Fruit fly (Drosophila melanogaster) whole organism, embryonic: Measurements from ENCODE around the gene Tao.

Experiments used
- B-H2 ChIP-seq: fragments of 200-800 bp; sonication (Bioruptor generic); optimal IDR thresholded peaks from 2 replicates; lab custom pipeline; 2018; ENCODE audit warnings: missing biosample characterization, mild to moderate bottlenecking, missing genetic modification characterization
- CG10147 ChIP-seq: fragments of 200-800 bp; sonication (Bioruptor generic); optimal IDR thresholded peaks from 2 replicates; lab custom pipeline; 2019; ENCODE audit warnings: missing biosample characterization, mild to moderate bottlenecking, missing genetic modification characterization, moderate library complexity
- CG10366 ChIP-seq: fragments of 200-800 bp; sonication (Bioruptor generic); IDR thresholded peaks from 2 replicates; pipeline ENCODE4 v1.3.6; 2022; ENCODE audit warnings: missing biosample characterization, missing genetic modification characterization
- CG11723 ChIP-seq: fragments of 200-800 bp; sonication (Bioruptor generic); optimal IDR thresholded peaks from 2 replicates; lab custom pipeline; 2017; ENCODE audit warnings: missing biosample characterization, mild to moderate bottlenecking, missing genetic modification characterization
- CG1233 ChIP-seq: fragments of 200-800 bp; sonication (Bioruptor generic); optimal IDR thresholded peaks from 4 replicates; lab custom pipeline; 2018; ENCODE audit warnings: missing biosample characterization, mild to moderate bottlenecking, missing genetic modification characterization
- CG13775 ChIP-seq: fragments of 200-800 bp; sonication (Bioruptor generic); optimal IDR thresholded peaks from 3 replicates; lab custom pipeline; 2017; ENCODE audit warnings: missing biosample characterization, mild to moderate bottlenecking, missing genetic modification characterization
- CG15479 ChIP-seq: fragments of 200-800 bp; sonication (Bioruptor generic); optimal IDR thresholded peaks from 3 replicates; lab custom pipeline; 2019; ENCODE audit warnings: missing biosample characterization, mild to moderate bottlenecking, missing genetic modification characterization, moderate library complexity
- CG2116 ChIP-seq: fragments of 200-800 bp; sonication (Bioruptor generic); optimal IDR thresholded peaks from 3 replicates; lab custom pipeline; 2018; ENCODE audit warnings: missing biosample characterization, mild to moderate bottlenecking, missing genetic modification characterization
- CG2202 ChIP-seq: fragments of 200-800 bp; sonication (Bioruptor generic); optimal IDR thresholded peaks from 2 replicates; lab custom pipeline; 2018; ENCODE audit warnings: missing biosample characterization, mild to moderate bottlenecking, missing genetic modification characterization
- CG31388 ChIP-seq: fragments of 200-800 bp; sonication (Bioruptor generic); optimal IDR thresholded peaks from 2 replicates; lab custom pipeline; 2016; ENCODE audit warnings: missing biosample characterization, missing genetic modification characterization
- CG3838 ChIP-seq: fragments of 200-800 bp; sonication (Bioruptor generic); optimal IDR thresholded peaks from 3 replicates; lab custom pipeline; 2016; ENCODE audit warnings: missing biosample characterization, missing genetic modification characterization
- CG42726 ChIP-seq: fragments of 200-800 bp; sonication (Bioruptor generic); IDR thresholded peaks from 2 replicates; pipeline ENCODE4 v1.3.6; 2022; ENCODE audit warnings: missing biosample characterization, missing genetic modification characterization; ENCODE audit not compliant: partially characterized antibody
- CG4360 ChIP-seq: fragments of 200-800 bp; sonication (Bioruptor generic); IDR thresholded peaks from 2 replicates; pipeline ENCODE4 v1.3.6; 2022; ENCODE audit warnings: missing biosample characterization, missing genetic modification characterization
- CG6254 ChIP-seq: fragments of 200-800 bp; sonication (Bioruptor generic); optimal IDR thresholded peaks from 3 replicates; lab custom pipeline; 2017; ENCODE audit warnings: mild to moderate bottlenecking, missing biosample characterization, missing genetic modification reagents, missing genetic modification characterization
- CG6791 ChIP-seq: fragments of 200-800 bp; sonication (Bioruptor generic); IDR thresholded peaks from 3 replicates; pipeline ENCODE4 v1.3.6; 2022; ENCODE audit warnings: missing biosample characterization, missing genetic modification characterization; ENCODE audit not compliant: partially characterized antibody
- CG7271 ChIP-seq: fragments of 200-800 bp; sonication (Bioruptor generic); optimal IDR thresholded peaks from 2 replicates; lab custom pipeline; 2018; ENCODE audit warnings: missing biosample characterization, mild to moderate bottlenecking, missing genetic modification characterization, moderate library complexity
- CG7839 ChIP-seq: fragments of 200-800 bp; sonication (Bioruptor generic); optimal IDR thresholded peaks from 3 replicates; lab custom pipeline; 2018; ENCODE audit warnings: missing biosample characterization, mild to moderate bottlenecking, missing genetic modification characterization, moderate library complexity
- CG8089 ChIP-seq: fragments of 200-800 bp; sonication (Bioruptor generic); optimal IDR thresholded peaks from 3 replicates; lab custom pipeline; 2016; ENCODE audit warnings: missing biosample characterization, missing genetic modification characterization
- CG8388 ChIP-seq: fragments of 200-800 bp; sonication (Bioruptor generic); optimal IDR thresholded peaks from 2 replicates; lab custom pipeline; 2019; ENCODE audit warnings: missing biosample characterization, mild to moderate bottlenecking, missing genetic modification characterization, moderate library complexity
- D19A ChIP-seq: fragments of 200-800 bp; optimal IDR thresholded peaks from 3 replicates; lab custom pipeline; 2019; ENCODE audit warnings: missing biosample characterization, mild to moderate bottlenecking, missing genetic modification characterization, moderate library complexity
- Dp ChIP-seq: fragments of 200-800 bp; sonication (Bioruptor generic); optimal IDR thresholded peaks from 2 replicates; lab custom pipeline; 2018; ENCODE audit warnings: missing biosample characterization, mild to moderate bottlenecking, missing genetic modification characterization, moderate library complexity
- E2f1 ChIP-seq: fragments of 200-800 bp; sonication (Bioruptor generic); IDR thresholded peaks from 2 replicates; pipeline ENCODE4 v1.3.6; 2022; ENCODE audit warnings: missing biosample characterization, missing genetic modification characterization
- Ets97D ChIP-seq: fragments of 200-800 bp; sonication (Bioruptor generic); optimal IDR thresholded peaks from 3 replicates; lab custom pipeline; 2016; ENCODE audit warnings: missing biosample characterization, missing genetic modification characterization
- Gsc ChIP-seq: fragments of 200-800 bp; sonication (Bioruptor generic); IDR thresholded peaks from 2 replicates; pipeline ENCODE4 v1.3.6; 2022; ENCODE audit warnings: missing biosample characterization, missing genetic modification characterization
- HmgZ ChIP-seq: fragments of 200-800 bp; sonication (Bioruptor generic); optimal IDR thresholded peaks from 2 replicates; lab custom pipeline; 2018; ENCODE audit warnings: missing biosample characterization, mild to moderate bottlenecking, missing genetic modification characterization
- Hr39 ChIP-seq: fragments of >200 bp; optimal IDR thresholded peaks from 2 replicates; lab custom pipeline; 2017
- Nf-YA ChIP-seq: fragments of 200-800 bp; sonication (Bioruptor generic); IDR thresholded peaks from 2 replicates; pipeline ENCODE4 v1.3.6; 2022; ENCODE audit warnings: missing biosample characterization, missing genetic modification characterization
- Ravus ChIP-seq: fragments of 200-800 bp; sonication (Bioruptor generic); IDR thresholded peaks from 2 replicates; pipeline ENCODE4 v1.3.6; 2022; ENCODE audit warnings: missing biosample characterization, missing genetic modification characterization
- Spps ChIP-seq: fragments of 200-800 bp; sonication (Bioruptor generic); optimal IDR thresholded peaks from 2 replicates; lab custom pipeline; 2018; ENCODE audit warnings: missing biosample characterization, mild to moderate bottlenecking, missing genetic modification characterization
- Trl ChIP-seq, 3 experiments: fragments of >200 bp in 2 of 3; fragments of 200-800 bp in 1 of 3; sonication (Bioruptor generic) in 1 of 3; optimal IDR thresholded peaks; 2 replicates in 1 of 3; 3 replicates in 2 of 3; lab custom pipeline; 2016 to 2017; ENCODE audit warnings: missing biosample characterization in 1 of 3, missing genetic modification characterization in 1 of 3
- cato ChIP-seq: fragments of 200-800 bp; sonication (Bioruptor generic); optimal IDR thresholded peaks from 2 replicates; lab custom pipeline; 2016; ENCODE audit warnings: missing biosample characterization, missing genetic modification characterization, borderline replicate concordance
- cg ChIP-seq: fragments of 200-800 bp; sonication (Bioruptor generic); optimal IDR thresholded peaks from 3 replicates; lab custom pipeline; 2019; ENCODE audit warnings: missing biosample characterization, mild to moderate bottlenecking, missing genetic modification characterization, moderate library complexity
- eyg ChIP-seq: fragments of 200-800 bp; sonication (Bioruptor generic); optimal IDR thresholded peaks from 3 replicates; lab custom pipeline; 2016; ENCODE audit warnings: missing biosample characterization, missing genetic modification characterization
- grn ChIP-seq: fragments of 200-800 bp; sonication (Bioruptor generic); optimal IDR thresholded peaks from 3 replicates; lab custom pipeline; 2017; ENCODE audit warnings: missing biosample characterization, missing genetic modification characterization
- hb ChIP-seq: fragments of 200-800 bp; sonication (Bioruptor generic); IDR thresholded peaks from 3 replicates; pipeline ENCODE4 v1.3.6; 2022; ENCODE audit warnings: missing biosample characterization, missing genetic modification characterization; ENCODE audit not compliant: partially characterized antibody
- hkb ChIP-seq, 2 experiments: fragments of 200-800 bp in 1 of 2; fragments of >200 bp in 1 of 2; sonication (Bioruptor generic) in 1 of 2; IDR thresholded peaks in 1 of 2; optimal IDR thresholded peaks in 1 of 2; 2 replicates each; pipeline versions ENCODE4 v1.3.6 to Lab custom; 2017 to 2022; ENCODE audit warnings: missing biosample characterization in 1 of 2, missing genetic modification characterization in 1 of 2
- lov ChIP-seq, 2 experiments: fragments of 200-800 bp in 1 of 2; fragments of >200 bp in 1 of 2; sonication (Bioruptor generic) in 1 of 2; IDR thresholded peaks in 1 of 2; optimal IDR thresholded peaks in 1 of 2; 2 replicates in 1 of 2; 3 replicates in 1 of 2; pipeline versions ENCODE4 v1.3.6 to Lab custom; 2017 to 2022; ENCODE audit warnings: missing biosample characterization in 1 of 2, missing genetic modification characterization in 1 of 2
- pan ChIP-seq, 4 experiments: fragments of >200 bp in 3 of 4; fragments of 200-800 bp in 1 of 4; sonication (Bioruptor generic) in 1 of 4; optimal IDR thresholded peaks in 3 of 4; IDR thresholded peaks in 1 of 4; 2 replicates each; pipeline versions ENCODE4 v1.3.6 to Lab custom; 2017 to 2022; ENCODE audit warnings: missing biosample characterization in 2 of 4, missing genetic modification characterization in 2 of 4, mixed read lengths in 1 of 4
- psq ChIP-seq: fragments of 200-800 bp; sonication (Bioruptor generic); optimal IDR thresholded peaks from 2 replicates; lab custom pipeline; 2017; ENCODE audit warnings: missing biosample characterization, missing genetic modification characterization
- run ChIP-seq: fragments of 200-800 bp; sonication (Bioruptor generic); optimal IDR thresholded peaks from 3 replicates; lab custom pipeline; 2018; ENCODE audit warnings: missing biosample characterization, mild to moderate bottlenecking, missing genetic modification characterization
- sim ChIP-seq: fragments of 200-800 bp; sonication (Bioruptor generic); IDR thresholded peaks from 2 replicates; pipeline ENCODE4 v1.3.6; 2022; ENCODE audit warnings: missing biosample characterization, missing genetic modification characterization
- slou ChIP-seq: fragments of 200-800 bp; sonication (Bioruptor generic); optimal IDR thresholded peaks from 3 replicates; lab custom pipeline; 2016; ENCODE audit warnings: missing biosample characterization, missing genetic modification characterization
- vfl ChIP-seq: fragments of 200-800 bp; sonication (Bioruptor generic); optimal IDR thresholded peaks from 2 replicates; lab custom pipeline; 2016; ENCODE audit warnings: missing biosample characterization, missing genetic modification characterization
- zf30C ChIP-seq: fragments of 200-800 bp; sonication (Bioruptor generic); optimal IDR thresholded peaks from 3 replicates; lab custom pipeline; 2018; ENCODE audit warnings: missing biosample characterization, mild to moderate bottlenecking, missing genetic modification characterization

The Tao gene

DNA sequence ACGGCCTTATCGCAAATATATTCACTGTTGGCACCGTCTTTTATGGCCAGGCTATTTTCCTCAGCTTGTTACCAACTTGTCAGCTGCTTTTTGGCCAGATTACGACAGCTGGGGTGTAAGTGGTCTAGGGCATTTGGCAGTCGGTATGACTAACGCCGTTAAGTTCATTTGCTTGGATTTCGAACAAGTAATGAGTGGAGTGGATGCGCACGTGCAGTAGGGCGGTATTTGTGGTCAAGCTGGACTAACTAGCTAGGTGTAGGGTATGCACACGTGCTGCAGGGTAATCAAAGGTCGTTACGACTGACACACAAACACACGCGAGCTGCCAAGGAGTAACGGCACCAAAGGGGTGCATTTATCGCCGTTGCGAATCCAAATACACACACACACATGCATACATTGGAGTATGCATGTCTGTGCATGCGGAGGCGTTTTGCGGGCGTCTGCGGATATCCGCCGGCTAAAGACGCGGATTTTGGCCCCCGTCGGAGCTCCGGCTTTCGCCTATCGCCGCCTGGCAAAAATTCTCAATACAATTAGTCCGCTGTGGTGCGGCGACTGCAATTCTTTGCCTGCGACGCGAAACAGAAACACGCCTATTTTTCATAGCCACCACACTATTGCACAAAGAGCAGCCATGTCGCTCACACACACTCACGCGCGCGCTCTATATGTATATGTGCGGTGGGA, 1.5 kb downstream of the Tao start (continued):
- TF ChIP-seq B-H2 (GFP tag; lab: Kevin White, UChicago) (no peak), CG3838 (GFP tag; lab: Kevin White, UChicago) (no peak), zf30C (GFP tag; lab: Kevin White, UChicago) (no peak), grn (GFP tag; lab: Kevin White, UChicago) (no peak), CG6791 (GFP tag; lab: Robert Waterston, UW) (no peak), D19A (tag; lab: Kevin White, UChicago) (peak; percentile 54), Ravus (no peak), CG13775 (peak; percentile 95), CG10147 (GFP tag; lab: Kevin White, UChicago) (no peak), Ets97D (no peak), hkb (optimal IDR thresholded peaks at IDR 0.05; lab: Kevin White, UChicago) (no peak), hkb (GFP tag; IDR thresholded peaks at IDR 0.05; lab: Robert Waterston, UW) (no peak), CG15479 (GFP tag; lab: Kevin White, UChicago) (peak; percentile 39), E2f1 (GFP tag; lab: Robert Waterston, UW) (no peak), cg (peak; percentile 76), CG7839 (tag; lab: Kevin White, UChicago) (no peak)

DNA sequence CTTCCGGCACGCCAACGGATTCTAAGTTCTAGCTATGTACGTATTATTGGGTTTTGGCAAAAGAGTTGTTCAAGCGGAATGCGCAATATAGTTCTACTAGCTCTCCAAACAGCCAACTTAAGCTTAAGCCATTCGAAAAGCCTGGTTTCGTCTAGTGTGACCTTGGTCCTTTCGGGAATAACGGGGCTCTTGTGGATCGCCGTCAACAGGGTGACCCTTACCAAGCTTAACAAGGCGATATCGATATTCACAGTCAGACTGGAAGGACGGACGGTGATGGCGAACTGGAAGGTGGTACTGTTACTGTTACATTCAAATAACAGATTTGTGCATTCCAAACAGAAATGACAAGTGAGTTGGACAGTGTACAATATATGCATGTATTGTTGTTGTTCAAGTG, 5.9 kb downstream of the Tao start:
- no peak for TF ChIP-seq CG11723 (GFP tag; lab: Kevin White, UChicago)
- no peak for TF ChIP-seq CG2202 (tag; lab: Kevin White, UChicago)
- TF ChIP-seq lov (optimal IDR thresholded peaks at IDR 0.05; lab: Kevin White, UChicago) = no peak
- no peak for TF ChIP-seq lov (GFP tag; IDR thresholded peaks at IDR 0.05; lab: Robert Waterston, UW)
- TF ChIP-seq CG6254 = peak; percentile 73
- TF ChIP-seq Trl (optimal IDR thresholded peaks at IDR 0.05; lab: Kevin White, UChicago) = no peak
- no peak for TF ChIP-seq Trl (GFP tag; optimal IDR thresholded peaks at IDR 0.05; lab: Kevin White, UChicago)
- TF ChIP-seq, all 482 proteins: peak for 1

DNA sequence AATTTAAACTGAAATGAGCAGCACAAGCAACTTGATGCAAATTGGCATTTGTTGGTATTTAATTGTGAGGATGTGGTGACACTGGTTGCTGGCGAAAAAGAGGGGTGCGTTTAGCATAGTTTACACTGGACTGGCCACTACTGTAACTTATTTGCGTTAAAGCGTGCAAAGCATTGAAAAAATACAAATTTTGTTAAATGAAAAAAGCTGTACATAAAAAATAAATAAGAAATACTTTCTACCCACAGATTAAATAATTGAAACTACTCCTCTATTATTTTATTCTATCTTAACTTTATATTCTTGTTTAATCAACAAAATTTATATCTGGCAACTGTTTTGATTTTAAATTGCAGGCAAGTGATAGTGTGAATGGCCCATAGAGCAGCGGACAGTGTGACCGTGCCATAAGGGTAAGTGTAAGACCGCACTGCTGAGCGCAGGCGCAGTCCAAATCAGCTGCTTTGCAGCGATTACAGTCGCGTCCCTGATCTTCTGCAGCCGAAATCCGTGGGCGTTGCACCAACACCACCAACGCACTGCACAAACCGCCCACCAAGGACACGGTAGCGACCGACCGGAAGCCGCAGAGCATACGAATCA, 13.8 kb downstream of the Tao start, which contains the start of the genes Grip84 and car:
Grip84 (minus strand) TSS at position 51 of the 603 bp plus-strand sequence.
car (plus strand) TSS at position 306 of the 603 bp plus-strand sequence.
- TF ChIP-seq Gsc (no peak), hb (GFP tag; lab: Robert Waterston, UW) (no peak), Trl (optimal IDR thresholded peaks at IDR 0.05; lab: Kevin White, UChicago) (no peak), Trl (GFP tag; optimal IDR thresholded peaks at IDR 0.05; lab: Kevin White, UChicago) (peak; percentile 66), CG42726 (GFP tag; lab: Robert Waterston, UW) (no peak), Dp (peak; percentile 22), Nf-YA (GFP tag; lab: Robert Waterston, UW) (no peak), CG31388 (GFP tag; lab: Kevin White, UChicago) (no peak), slou (GFP tag; lab: Kevin White, UChicago) (peak; percentile 50), CG10366 (GFP tag; lab: Robert Waterston, UW) (peak; percentile 62; the same call in 1 of the 2 replicates), CG4360 (GFP tag; lab: Robert Waterston, UW) (no peak), Hr39 (no peak), run (tag; lab: Kevin White, UChicago) (peak; percentile 15), vfl (GFP tag; lab: Kevin White, UChicago) (no peak), psq (GFP tag; lab: Kevin White, UChicago) (no peak), sim (no peak), CG7271 (tag; lab: Kevin White, UChicago) (no peak), D19A (tag; lab: Kevin White, UChicago) (peak; percentile 41), HmgZ (tag; lab: Kevin White, UChicago) (peak; percentile 36), CG13775 (peak; percentile 70), cato (peak; percentile 37), CG8388 (GFP tag; lab: Kevin White, UChicago) (peak; percentile 55), pan (optimal IDR thresholded peaks at IDR 0.05; lab: Kevin White, UChicago) (no peak), pan (GFP tag; optimal IDR thresholded peaks at IDR 0.05 in 1 of 2, IDR thresholded peaks at IDR 0.05 in 1 of 2) (peak in 1 of 2 experiments; percentile 14), CG2116 (GFP tag; lab: Kevin White, UChicago) (peak; percentile 52), eyg (GFP tag; lab: Kevin White, UChicago) (no peak), Spps (tag; lab: Kevin White, UChicago) (peak; percentile 26), CG8089 (no peak), CG1233 (GFP tag; lab: Kevin White, UChicago) (peak; percentile 43)
